Worm (Caenorhabditis elegans): ENCODE measurements around the gene Y58A7A.1.

ce11 chrV:5089497-5090134 is 20.3 kb upstream of the Y58A7A.1 start, which contains the start of gene glb-32:
- TF ChIP-seq mdl-1 (tag; optimal IDR thresholded peaks at IDR 0.05), result no peak
- no peak for TF ChIP-seq nhr-11 (tag; optimal IDR thresholded peaks at IDR 0.05)
- no peak for TF ChIP-seq ceh-9 (tag; optimal IDR thresholded peaks at IDR 0.05)
- TF ChIP-seq egl-27 (tag; optimal IDR thresholded peaks at IDR 0.05), result no peak
- TF ChIP-seq ama-1 (optimal IDR thresholded peaks at IDR 0.05), result no peak
- no peak for TF ChIP-seq zag-1 (tag; optimal IDR thresholded peaks at IDR 0.05)
- TF ChIP-seq nhr-237 (tag; optimal IDR thresholded peaks at IDR 0.05), result no peak
- TF ChIP-seq fkh-10 (GFP tag; optimal IDR thresholded peaks at IDR 0.05), result no peak
- no peak for TF ChIP-seq fos-1 (tag; optimal IDR thresholded peaks at IDR 0.05)
